Worm (Caenorhabditis elegans) whole organism, L3 larva: ENCODE measurements around the gene srt-27.

ENCODE experiments used
- ZK546.5 ChIP-seq: sonication (generic microtip); optimal IDR thresholded peaks from 2 replicates; lab custom pipeline; 2017; ENCODE audit warnings: missing biosample characterization, missing genetic modification characterization
- aly-2 ChIP-seq: fragments of 150-350 bp; optimal IDR thresholded peaks from 2 replicates; lab custom pipeline; 2014; ENCODE audit warnings: missing biosample characterization, missing genetic modification characterization
- ama-1 ChIP-seq: fragments of 150-350 bp; optimal IDR thresholded peaks from 2 replicates; lab custom pipeline; 2018
- ceh-28 ChIP-seq: fragments of 150-350 bp; optimal IDR thresholded peaks from 2 replicates; lab custom pipeline; 2014; ENCODE audit warnings: missing biosample characterization, missing genetic modification reagents, missing genetic modification characterization
- ceh-82 ChIP-seq: fragments of 150-350 bp; optimal IDR thresholded peaks from 2 replicates; lab custom pipeline; 2014; ENCODE audit warnings: missing biosample characterization, missing genetic modification characterization
- ceh-9 ChIP-seq: sonication (generic microtip); optimal IDR thresholded peaks from 2 replicates; lab custom pipeline; 2018; ENCODE audit warnings: missing biosample characterization, missing genetic modification characterization
- egl-27 ChIP-seq: sonication (generic microtip); optimal IDR thresholded peaks from 4 replicates; lab custom pipeline; 2017; ENCODE audit warnings: missing biosample characterization, missing genetic modification reagents, missing genetic modification characterization
- elt-1 ChIP-seq: fragments of 150-350 bp; optimal IDR thresholded peaks from 2 replicates; lab custom pipeline; 2014; ENCODE audit warnings: missing biosample characterization, missing genetic modification characterization
- elt-2 ChIP-seq: sonication (generic microtip); optimal IDR thresholded peaks from 2 replicates; lab custom pipeline; 2016; ENCODE audit warnings: missing genetic modification reagents, mild to moderate bottlenecking, missing genetic modification characterization, missing compliant biosample characterization
- elt-3 ChIP-seq, 3 experiments: fragments of 150-350 bp in 1 of 3; sonication (generic microtip) in 2 of 3; optimal IDR thresholded peaks; 2 replicates in 2 of 3; 4 replicates in 1 of 3; lab custom pipeline; 2014 to 2017; ENCODE audit warnings: missing biosample characterization in 3 of 3, missing genetic modification characterization in 3 of 3
- eor-1 ChIP-seq, 2 experiments: fragments of 150-350 bp; optimal IDR thresholded peaks; 2 replicates each; lab custom pipeline; 2014 to 2018; ENCODE audit warnings: missing biosample characterization in 2 of 2, missing genetic modification characterization in 2 of 2
- fkh-10 ChIP-seq: sonication (generic microtip); optimal IDR thresholded peaks from 2 replicates; lab custom pipeline; 2017; ENCODE audit warnings: missing biosample characterization, missing genetic modification reagents, missing genetic modification characterization
- fos-1 ChIP-seq: fragments of 150-350 bp; optimal IDR thresholded peaks from 2 replicates; lab custom pipeline; 2014; ENCODE audit warnings: missing biosample characterization, missing genetic modification characterization
- hmg-11 ChIP-seq: sonication (generic microtip); optimal IDR thresholded peaks from 2 replicates; lab custom pipeline; 2016; ENCODE audit warnings: missing genetic modification characterization, missing compliant biosample characterization
- jun-1 ChIP-seq: fragments of 150-350 bp; optimal IDR thresholded peaks from 2 replicates; lab custom pipeline; 2014; ENCODE audit warnings: missing biosample characterization, missing genetic modification reagents, missing genetic modification characterization
- lsy-12 ChIP-seq: sonication (generic microtip); optimal IDR thresholded peaks from 2 replicates; lab custom pipeline; 2016; ENCODE audit warnings: mild to moderate bottlenecking, missing genetic modification characterization, missing compliant biosample characterization
- mdl-1 ChIP-seq: fragments of 150-350 bp; optimal IDR thresholded peaks from 2 replicates; lab custom pipeline; 2014; ENCODE audit warnings: missing biosample characterization, missing genetic modification characterization
- nfya-1 ChIP-seq: sonication (generic microtip); optimal IDR thresholded peaks from 2 replicates; lab custom pipeline; 2017; ENCODE audit warnings: missing genetic modification characterization, mild to moderate bottlenecking, missing compliant biosample characterization, antibody characterized with exemption, moderate library complexity; ENCODE audit not compliant: insufficient read depth
- nhr-11 ChIP-seq: fragments of 150-350 bp; optimal IDR thresholded peaks from 2 replicates; lab custom pipeline; 2014; ENCODE audit warnings: missing biosample characterization, missing genetic modification characterization
- nhr-12 ChIP-seq: fragments of 150-350 bp; optimal IDR thresholded peaks from 2 replicates; lab custom pipeline; 2014; ENCODE audit warnings: missing biosample characterization, missing genetic modification characterization
- nhr-237 ChIP-seq: fragments of 150-350 bp; optimal IDR thresholded peaks from 2 replicates; lab custom pipeline; 2014; ENCODE audit warnings: missing biosample characterization, missing genetic modification characterization
- nhr-25 ChIP-seq: sonication (generic microtip); optimal IDR thresholded peaks from 2 replicates; lab custom pipeline; 2017; ENCODE audit warnings: missing biosample characterization, missing genetic modification characterization
- nhr-67 ChIP-seq: fragments of 150-350 bp; optimal IDR thresholded peaks from 2 replicates; lab custom pipeline; 2014; ENCODE audit warnings: missing biosample characterization, missing genetic modification characterization
- nhr-76 ChIP-seq: fragments of 150-350 bp; sonication (generic microtip); optimal IDR thresholded peaks from 5 replicates; lab custom pipeline; 2014; ENCODE audit warnings: missing biosample characterization, missing genetic modification characterization
- nhr-77 ChIP-seq: fragments of 150-350 bp; optimal IDR thresholded peaks from 2 replicates; lab custom pipeline; 2014; ENCODE audit warnings: missing biosample characterization, missing genetic modification characterization
- pha-4 ChIP-seq: fragments of 150-350 bp; optimal IDR thresholded peaks from 2 replicates; lab custom pipeline; 2014; ENCODE audit warnings: missing biosample characterization, missing genetic modification reagents, missing genetic modification characterization
- pqm-1 ChIP-seq: fragments of 150-350 bp; optimal IDR thresholded peaks from 2 replicates; lab custom pipeline; 2017; ENCODE audit warnings: missing biosample characterization, missing genetic modification characterization, inconsistent platforms
- sea-2 ChIP-seq: fragments of 150-350 bp; sonication (generic microtip); optimal IDR thresholded peaks from 4 replicates; lab custom pipeline; 2014; ENCODE audit warnings: missing biosample characterization, missing genetic modification reagents, missing genetic modification characterization
- skn-1 ChIP-seq: fragments of 150-350 bp; optimal IDR thresholded peaks from 2 replicates; lab custom pipeline; 2014; ENCODE audit warnings: missing biosample characterization, missing genetic modification characterization
- snpc-4 ChIP-seq: fragments of 150-350 bp; optimal IDR thresholded peaks from 2 replicates; lab custom pipeline; 2014; ENCODE audit warnings: missing biosample characterization, missing genetic modification characterization
- unc-39 ChIP-seq: sonication (generic microtip); optimal IDR thresholded peaks from 4 replicates; lab custom pipeline; 2017; ENCODE audit warnings: missing biosample characterization, missing genetic modification characterization
- unc-62 ChIP-seq: fragments of 150-350 bp; sonication (generic microtip); optimal IDR thresholded peaks from 4 replicates; lab custom pipeline; 2014; ENCODE audit warnings: missing biosample characterization, missing genetic modification reagents, missing genetic modification characterization
- zag-1 ChIP-seq: fragments of 150-350 bp; optimal IDR thresholded peaks from 2 replicates; lab custom pipeline; 2014; ENCODE audit warnings: missing biosample characterization, missing genetic modification characterization
- ztf-11 ChIP-seq: fragments of 150-350 bp; optimal IDR thresholded peaks from 2 replicates; lab custom pipeline; 2014; ENCODE audit warnings: missing biosample characterization, missing genetic modification characterization

Gene srt-27

ce11 chrV:2761470-2761869, 40.8 kb upstream of the srt-27 start:
- no peak for TF ChIP-seq elt-1 (tag; lab: Kevin White, UChicago)

- TF ChIP-seq ZK546.5: no peak
- no peak for TF ChIP-seq hmg-11
- TF ChIP-seq eor-1 (tag; optimal IDR thresholded peaks at IDR 0.05; lab: Kevin White, UChicago): no peak
- TF ChIP-seq lsy-12 (tag; lab: Kevin White, UChicago): no peak
- TF ChIP-seq elt-3 (tag; optimal IDR thresholded peaks at IDR 0.05; lab: Kevin White, UChicago): no peak
- no peak for TF ChIP-seq pqm-1 (tag; lab: Kevin White, UChicago)
- no peak for TF ChIP-seq nhr-76
- no peak for TF ChIP-seq nhr-77
- TF ChIP-seq fos-1 (tag; lab: Kevin White, UChicago): no peak
- TF ChIP-seq, all 47 proteins: peak for 0
These were observed 38.8 kb upstream of the srt-27 start, which contains the start of gene srg-58 for ce11 chrV:2759456-2759855. Gene srg-58 (minus strand): TSS chrV:2759556.

- TF ChIP-seq nfya-1 (tag; lab: Kevin White, UChicago) (no peak), unc-39 (no peak), nhr-12 (tag; lab: Kevin White, UChicago) (no peak)
These were observed 37.8 kb upstream of the srt-27 start for ce11 chrV:2758437-2758836.

- TF ChIP-seq ceh-82 (tag; lab: Kevin White, UChicago): no peak
- TF ChIP-seq fkh-10 (GFP tag; lab: Kevin White, UChicago): no peak
- no peak for TF ChIP-seq ceh-28 (tag; lab: Kevin White, UChicago)
- no peak for TF ChIP-seq elt-2 (tag; lab: Kevin White, UChicago)
- no peak for TF ChIP-seq unc-39
- no peak for TF ChIP-seq jun-1 (tag; lab: Kevin White, UChicago)
- TF ChIP-seq nhr-11 (tag; lab: Kevin White, UChicago): no peak
- no peak for TF ChIP-seq skn-1 (tag; lab: Kevin White, UChicago)
- no peak for TF ChIP-seq nhr-237 (tag; lab: Kevin White, UChicago)
These were observed 36.7 kb upstream of the srt-27 start, which contains the start of gene srx-28 for ce11 chrV:2757226-2757893. Gene srx-28 (minus strand): TSS chrV:2757276.

- TF ChIP-seq sea-2 (GFP tag; lab: Kevin White, UChicago) (no peak), ZK546.5 (no peak), zag-1 (tag; lab: Kevin White, UChicago) (no peak), elt-3 (tag; optimal IDR thresholded peaks at IDR 0.05; lab: Kevin White, UChicago) (no peak), egl-27 (tag; lab: Kevin White, UChicago) (no peak), pha-4 (no peak), nhr-77 (no peak), ztf-11 (no peak), ceh-28 (tag; lab: Kevin White, UChicago) (no peak), ceh-9 (tag; lab: Kevin White, UChicago) (no peak), pqm-1 (tag; lab: Kevin White, UChicago) (no peak), nhr-76 (no peak), unc-39 (no peak), nhr-25 (tag; lab: Kevin White, UChicago) (no peak)
These were observed 32.3 kb upstream of the srt-27 start, which contains the start of gene srx-26 for ce11 chrV:2753007-2753406. Gene srx-26 (minus strand): TSS chrV:2753107.

ce11 chrV:2750006-2750405, 29.3 kb upstream of the srt-27 start, which contains the start of gene srx-24:
Gene srx-24 (minus strand): TSS chrV:2750106.
- TF ChIP-seq fkh-10 (GFP tag; lab: Kevin White, UChicago) (no peak), lsy-12 (tag; lab: Kevin White, UChicago) (no peak), nfya-1 (tag; lab: Kevin White, UChicago) (no peak), mdl-1 (tag; lab: Kevin White, UChicago) (no peak), nhr-25 (tag; lab: Kevin White, UChicago) (no peak), egl-27 (tag; lab: Kevin White, UChicago) (no peak), nhr-237 (tag; lab: Kevin White, UChicago) (no peak), nhr-77 (no peak), fos-1 (tag; lab: Kevin White, UChicago) (no peak), snpc-4 (tag; lab: Kevin White, UChicago) (no peak), nhr-11 (tag; lab: Kevin White, UChicago) (no peak), ceh-28 (tag; lab: Kevin White, UChicago) (no peak), nhr-67 (no peak), pha-4 (no peak), elt-1 (tag; lab: Kevin White, UChicago) (no peak), ztf-11 (no peak), aly-2 (tag; lab: Kevin White, UChicago) (no peak), unc-62 (GFP tag; lab: Kevin White, UChicago) (no peak), ama-1 (lab: Kevin White, UChicago) (no peak)
